Worm (Caenorhabditis elegans) whole organism, late embryonic: ENCODE results near the gene Y49F6C.8.

Experiments used
- C08G9.2 ChIP-seq: sonication (generic microtip); optimal IDR thresholded peaks from 2 replicates; lab custom pipeline; 2016; ENCODE audit warnings: mild to moderate bottlenecking, missing genetic modification characterization, moderate library complexity, missing compliant biosample characterization
- C38D4.7 ChIP-seq: fragments of 200-800 bp; sonication (Bioruptor generic); optimal IDR thresholded peaks from 2 replicates; lab custom pipeline; 2018; ENCODE audit warnings: mild to moderate bottlenecking, missing genetic modification characterization, moderate library complexity, missing compliant biosample characterization
- F13H6.1 ChIP-seq: sonication (generic microtip); optimal IDR thresholded peaks from 2 replicates; lab custom pipeline; 2016; ENCODE audit warnings: missing genetic modification characterization, missing compliant biosample characterization
- T23F11.4 ChIP-seq: fragments of 200-800 bp; sonication (Bioruptor generic); optimal IDR thresholded peaks from 2 replicates; lab custom pipeline; 2018; ENCODE audit warnings: mild to moderate bottlenecking, missing genetic modification characterization, missing compliant biosample characterization
- Y22D7AL.16 ChIP-seq: sonication (generic microtip); optimal IDR thresholded peaks from 2 replicates; lab custom pipeline; 2016; ENCODE audit warnings: missing genetic modification characterization, missing compliant biosample characterization
- ama-1 ChIP-seq: fragments of 150-350 bp; optimal IDR thresholded peaks from 2 replicates; lab custom pipeline; 2014
- ceh-14 ChIP-seq: sonication (generic microtip); optimal IDR thresholded peaks from 2 replicates; lab custom pipeline; 2016; ENCODE audit warnings: missing genotype, missing genetic modification characterization, missing compliant biosample characterization
- ceh-2 ChIP-seq: sonication (generic microtip); optimal IDR thresholded peaks from 2 replicates; lab custom pipeline; 2016; ENCODE audit warnings: missing genotype, missing genetic modification characterization, missing compliant biosample characterization
- ceh-34 ChIP-seq: sonication (generic microtip); optimal IDR thresholded peaks from 2 replicates; lab custom pipeline; 2016; ENCODE audit warnings: mild to moderate bottlenecking, missing genetic modification characterization, missing compliant biosample characterization
- ceh-6 ChIP-seq: fragments of 200-800 bp; sonication (Bioruptor generic); optimal IDR thresholded peaks from 2 replicates; lab custom pipeline; 2018; ENCODE audit warnings: mild to moderate bottlenecking, missing genetic modification characterization, missing compliant biosample characterization
- che-1 ChIP-seq: sonication (generic microtip); optimal IDR thresholded peaks from 2 replicates; lab custom pipeline; 2016; ENCODE audit warnings: mild to moderate bottlenecking, missing genetic modification characterization, missing compliant biosample characterization
- dmd-4 ChIP-seq: sonication (generic microtip); optimal IDR thresholded peaks from 2 replicates; lab custom pipeline; 2016; ENCODE audit warnings: borderline replicate concordance, missing genetic modification characterization, missing compliant biosample characterization
- ets-4 ChIP-seq: sonication (generic microtip); optimal IDR thresholded peaks from 2 replicates; lab custom pipeline; 2016; ENCODE audit warnings: missing genetic modification characterization, missing compliant biosample characterization
- eyg-1 ChIP-seq: sonication (generic microtip); optimal IDR thresholded peaks from 2 replicates; lab custom pipeline; 2016; ENCODE audit warnings: missing genotype, missing genetic modification characterization, missing compliant biosample characterization
- fax-1 ChIP-seq: sonication (generic microtip); optimal IDR thresholded peaks from 2 replicates; lab custom pipeline; 2016; ENCODE audit warnings: missing genotype, missing genetic modification characterization, missing compliant biosample characterization
- fkh-10 ChIP-seq: fragments of 150-350 bp; optimal IDR thresholded peaks from 2 replicates; lab custom pipeline; 2014; ENCODE audit warnings: missing biosample characterization, missing genetic modification reagents, missing genetic modification characterization
- gmeb-2 ChIP-seq: sonication (generic microtip); optimal IDR thresholded peaks from 2 replicates; lab custom pipeline; 2016; ENCODE audit warnings: missing genetic modification characterization, inconsistent platforms, missing compliant biosample characterization
- hlh-13 ChIP-seq: fragments of 200-800 bp; sonication (Bioruptor generic); optimal IDR thresholded peaks from 2 replicates; lab custom pipeline; 2018; ENCODE audit warnings: mild to moderate bottlenecking, missing genetic modification characterization, missing compliant biosample characterization
- hlh-30 ChIP-seq: sonication (generic microtip); optimal IDR thresholded peaks from 2 replicates; lab custom pipeline; 2017; ENCODE audit warnings: antibody characterized with exemption, missing genetic modification characterization, missing compliant biosample characterization; ENCODE audit not compliant: insufficient read depth
- hlh-6 ChIP-seq: sonication (generic microtip); optimal IDR thresholded peaks from 2 replicates; lab custom pipeline; 2016; ENCODE audit warnings: missing genotype, missing genetic modification characterization, missing compliant biosample characterization
- hlh-8 ChIP-seq: sonication (generic microtip); optimal IDR thresholded peaks from 2 replicates; lab custom pipeline; 2016; ENCODE audit warnings: missing genotype, missing genetic modification characterization, missing compliant biosample characterization
- lim-6 ChIP-seq: sonication (generic microtip); optimal IDR thresholded peaks from 2 replicates; lab custom pipeline; 2016; ENCODE audit warnings: missing genetic modification characterization, missing compliant biosample characterization
- lin-11 ChIP-seq: fragments of 200-800 bp; sonication (Bioruptor generic); optimal IDR thresholded peaks from 2 replicates; lab custom pipeline; 2018; ENCODE audit warnings: mild to moderate bottlenecking, missing genetic modification characterization, missing compliant biosample characterization
- madf-2 ChIP-seq: sonication (generic microtip); optimal IDR thresholded peaks from 2 replicates; lab custom pipeline; 2017; ENCODE audit warnings: missing genetic modification characterization, missing compliant biosample characterization
- mec-3 ChIP-seq: sonication (generic microtip); optimal IDR thresholded peaks from 2 replicates; lab custom pipeline; 2016; ENCODE audit warnings: borderline replicate concordance, missing genetic modification characterization, missing compliant biosample characterization
- nhr-11 ChIP-seq: fragments of 150-350 bp; optimal IDR thresholded peaks from 2 replicates; lab custom pipeline; 2014; ENCODE audit warnings: missing biosample characterization, missing genetic modification characterization
- odd-2 ChIP-seq: sonication (generic microtip); optimal IDR thresholded peaks from 2 replicates; lab custom pipeline; 2017; ENCODE audit warnings: antibody characterized with exemption, mild to moderate bottlenecking, missing genetic modification characterization, missing compliant biosample characterization
- pat-9 ChIP-seq: fragments of 200-800 bp; sonication (Bioruptor generic); optimal IDR thresholded peaks from 2 replicates; lab custom pipeline; 2018; ENCODE audit warnings: mild to moderate bottlenecking, missing genetic modification characterization, moderate library complexity, missing compliant biosample characterization
- pax-1 ChIP-seq: fragments of 150-350 bp; optimal IDR thresholded peaks from 2 replicates; lab custom pipeline; 2014; ENCODE audit warnings: missing biosample characterization, missing genetic modification characterization
- pha-2 ChIP-seq: sonication (generic microtip); optimal IDR thresholded peaks from 2 replicates; lab custom pipeline; 2017; ENCODE audit warnings: mild to moderate bottlenecking, missing genetic modification characterization, missing compliant biosample characterization
- pqm-1 ChIP-seq: sonication (generic microtip); optimal IDR thresholded peaks from 2 replicates; lab custom pipeline; 2016; ENCODE audit warnings: missing genetic modification characterization, missing compliant biosample characterization
- pros-1 ChIP-seq: fragments of 150-350 bp; optimal IDR thresholded peaks from 2 replicates; lab custom pipeline; 2014; ENCODE audit warnings: missing biosample characterization, missing genetic modification reagents, missing genetic modification characterization
- ref-2 ChIP-seq: sonication (generic microtip); optimal IDR thresholded peaks from 2 replicates; lab custom pipeline; 2016; ENCODE audit warnings: missing genetic modification characterization, missing compliant biosample characterization
- rnt-1 ChIP-seq: sonication (generic microtip); optimal IDR thresholded peaks from 2 replicates; lab custom pipeline; 2016; ENCODE audit warnings: missing genetic modification characterization, missing compliant biosample characterization
- sox-2 ChIP-seq: fragments of 200-800 bp; sonication (Bioruptor generic); IDR thresholded peaks from 2 replicates; pipeline ENCODE4 v1.3.6; 2022; ENCODE audit warnings: missing genetic modification reagents, missing genetic modification characterization, missing compliant biosample characterization
- sox-4 ChIP-seq: sonication (generic microtip); optimal IDR thresholded peaks from 2 replicates; lab custom pipeline; 2017; ENCODE audit warnings: mild to moderate bottlenecking, missing genetic modification characterization, inconsistent platforms, missing compliant biosample characterization
- syd-9 ChIP-seq: sonication (generic microtip); optimal IDR thresholded peaks from 2 replicates; lab custom pipeline; 2016; ENCODE audit warnings: mild to moderate bottlenecking, missing genetic modification characterization, moderate library complexity, missing compliant biosample characterization
- tbx-2 ChIP-seq: sonication (generic microtip); optimal IDR thresholded peaks from 2 replicates; lab custom pipeline; 2016; ENCODE audit warnings: missing genetic modification characterization, missing compliant biosample characterization
- tbx-7 ChIP-seq: sonication (generic microtip); optimal IDR thresholded peaks from 2 replicates; lab custom pipeline; 2016; ENCODE audit warnings: missing genotype, missing genetic modification characterization, missing compliant biosample characterization
- ttx-3 ChIP-seq: sonication (generic microtip); optimal IDR thresholded peaks from 2 replicates; lab custom pipeline; 2016; ENCODE audit warnings: missing genetic modification reagents, missing genetic modification characterization, missing compliant biosample characterization
- unc-3 ChIP-seq, 2 experiments: fragments of 200-800 bp in 1 of 2; sonication (Bioruptor generic) in 1 of 2; sonication (generic microtip) in 1 of 2; conservative IDR thresholded peaks in 1 of 2; optimal IDR thresholded peaks in 1 of 2; 2 replicates each; pipeline versions ENCODE4 v1.3.6 to Lab custom; 2016 to 2022; ENCODE audit warnings: missing compliant biosample characterization in 2 of 2, missing genetic modification characterization in 2 of 2, missing genetic modification reagents in 1 of 2
- unc-86 ChIP-seq: sonication (generic microtip); optimal IDR thresholded peaks from 2 replicates; lab custom pipeline; 2016; ENCODE audit warnings: missing genetic modification characterization, missing compliant biosample characterization
- zip-5 ChIP-seq: sonication (generic microtip); optimal IDR thresholded peaks from 2 replicates; lab custom pipeline; 2016; ENCODE audit warnings: missing genetic modification characterization, missing compliant biosample characterization
- ztf-16 ChIP-seq: sonication (generic microtip); optimal IDR thresholded peaks from 2 replicates; lab custom pipeline; 2017; ENCODE audit warnings: missing genetic modification characterization, missing compliant biosample characterization

Gene Y49F6C.8

ce11 chrII:3402854-3403253 is 32.9 kb upstream of the Y49F6C.8 start, which contains the start of gene nep-10:
Gene nep-10 (minus strand): TSS chrII:3402954.
- TF ChIP-seq F13H6.1 (tag; lab: Kevin White, UChicago) (no peak), sox-4 (tag; lab: Kevin White, UChicago) (no peak), pax-1 (tag; lab: Kevin White, UChicago) (no peak), fax-1 (tag; lab: Kevin White, UChicago) (no peak), dmd-4 (tag; lab: Kevin White, UChicago) (no peak)

- TF ChIP-seq unc-86 (tag; lab: Kevin White, UChicago) (no peak), ceh-34 (tag; lab: Kevin White, UChicago) (no peak), lin-11 (tag; lab: Kevin White, UChicago) (no peak), ama-1 (no peak), dmd-4 (tag; lab: Kevin White, UChicago) (no peak), lim-6 (tag; lab: Kevin White, UChicago) (no peak), unc-3 (GFP tag; conservative IDR thresholded peaks at IDR 0.05; lab: Robert Waterston, UW) (no peak), unc-3 (tag; optimal IDR thresholded peaks at IDR 0.05; lab: Kevin White, UChicago) (no peak), tbx-2 (no peak), syd-9 (tag; lab: Kevin White, UChicago) (no peak)
Observed at ce11 chrII:3399212-3399611, 29.3 kb upstream of the Y49F6C.8 start, which contains the start of gene nep-9. Gene nep-9 (minus strand): TSS chrII:3399312.

- TF ChIP-seq fkh-10 (GFP tag; lab: Kevin White, UChicago) (no peak), zip-5 (tag; lab: Kevin White, UChicago) (no peak), ceh-2 (tag; lab: Kevin White, UChicago) (no peak), pat-9 (tag; lab: Kevin White, UChicago) (no peak), pros-1 (tag; lab: Kevin White, UChicago) (no peak), odd-2 (tag; lab: Kevin White, UChicago) (no peak)
Observed at ce11 chrII:3395484-3395883, 25.6 kb upstream of the Y49F6C.8 start, which contains the start of gene nep-20. Gene nep-20 (minus strand): TSS chrII:3395584.

ce11 chrII:3387503-3387902 is 17.6 kb upstream of the Y49F6C.8 start, which contains the start of gene T06D4.6:
Gene T06D4.6 (minus strand): TSS chrII:3387603.
- TF ChIP-seq Y22D7AL.16 (tag; lab: Kevin White, UChicago), result no peak
- no peak for TF ChIP-seq nhr-11
- TF ChIP-seq ets-4 (tag; lab: Kevin White, UChicago), result no peak
- no peak for TF ChIP-seq ceh-6 (GFP tag; lab: Kevin White, UChicago)
- TF ChIP-seq tbx-2, result no peak
- TF ChIP-seq unc-86 (tag; lab: Kevin White, UChicago), result no peak
- TF ChIP-seq tbx-7 (tag; lab: Kevin White, UChicago), result no peak
- no peak for TF ChIP-seq hlh-30 (tag; lab: Kevin White, UChicago)
- no peak for TF ChIP-seq C38D4.7 (GFP tag; lab: Kevin White, UChicago)
- no peak for TF ChIP-seq ama-1
- no peak for TF ChIP-seq hlh-13
- no peak for TF ChIP-seq lin-11 (tag; lab: Kevin White, UChicago)
- no peak for TF ChIP-seq ref-2 (tag; lab: Kevin White, UChicago)
- TF ChIP-seq mec-3 (tag; lab: Kevin White, UChicago), result no peak
- TF ChIP-seq pat-9 (tag; lab: Kevin White, UChicago), result no peak
- TF ChIP-seq pha-2, result no peak
- no peak for TF ChIP-seq hlh-6
- TF ChIP-seq ceh-14, result no peak
- TF ChIP-seq che-1 (tag; lab: Kevin White, UChicago), result no peak
- no peak for TF ChIP-seq madf-2

ce11 chrII:3385736-3386135 is 15.8 kb upstream of the Y49F6C.8 start, which contains the start of gene T06D4.2:
Gene T06D4.2 (minus strand): TSS chrII:3385905.
- TF ChIP-seq gmeb-2 (tag; lab: Kevin White, UChicago) (no peak), madf-2 (no peak), ceh-34 (tag; lab: Kevin White, UChicago) (no peak), ztf-16 (tag; lab: Kevin White, UChicago) (no peak), pqm-1 (tag; lab: Kevin White, UChicago) (no peak), T23F11.4 (GFP tag; lab: Kevin White, UChicago) (no peak), rnt-1 (tag; lab: Kevin White, UChicago) (no peak), eyg-1 (tag; lab: Kevin White, UChicago) (no peak), sox-2 (GFP tag; lab: Robert Waterston, UW) (no peak), C08G9.2 (tag; lab: Kevin White, UChicago) (no peak), ttx-3 (tag; lab: Kevin White, UChicago) (no peak), unc-86 (tag; lab: Kevin White, UChicago) (no peak), hlh-8 (tag; lab: Kevin White, UChicago) (no peak), dmd-4 (tag; lab: Kevin White, UChicago) (no peak), hlh-13 (no peak)
